Worm (Caenorhabditis elegans): ENCODE measurements around the gene nac-1.

DNA sequence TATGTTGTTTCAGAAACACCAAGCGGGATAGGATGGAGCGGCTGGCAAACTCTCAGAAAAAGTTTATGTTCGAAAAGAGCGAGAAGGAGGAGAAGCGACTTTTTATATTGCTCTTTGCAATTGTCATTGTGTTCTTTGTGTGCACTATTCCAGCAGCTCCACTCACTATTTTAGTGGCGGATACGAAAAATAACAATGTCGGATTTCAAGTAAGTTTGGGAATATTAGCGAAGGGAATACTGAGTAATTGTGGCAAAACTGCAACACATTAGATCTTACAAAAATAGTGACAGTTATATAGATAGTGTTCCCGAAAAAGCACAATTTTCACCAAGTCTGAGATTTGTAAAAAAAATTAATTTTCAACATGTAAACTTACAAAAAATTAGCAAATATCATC is 27.8 kb downstream of the nac-1 start:
- TF ChIP-seq ama-1 (optimal IDR thresholded peaks at IDR 0.05), result no peak
- no peak for TF ChIP-seq lin-39 (tag; optimal IDR thresholded peaks at IDR 0.05)
- TF ChIP-seq fkh-2 (tag; optimal IDR thresholded peaks at IDR 0.05), result no peak
- TF ChIP-seq pqm-1 (tag; optimal IDR thresholded peaks at IDR 0.05), result no peak
- no peak for TF ChIP-seq fos-1 (tag; optimal IDR thresholded peaks at IDR 0.05)
- no peak for TF ChIP-seq aly-2 (tag; optimal IDR thresholded peaks at IDR 0.05)
- TF ChIP-seq nhr-28 (tag; optimal IDR thresholded peaks at IDR 0.05), result no peak
- TF ChIP-seq zag-1 (tag; optimal IDR thresholded peaks at IDR 0.05), result no peak
- no peak for TF ChIP-seq unc-39 (tag; optimal IDR thresholded peaks at IDR 0.05)
- no peak for TF ChIP-seq R02D3.7 (tag; optimal IDR thresholded peaks at IDR 0.05)

Measured in whole organism, L3 larva.